Fruit fly (Drosophila melanogaster) whole organism, wandering third instar larva: ENCODE results near the gene CG8915.

Experiments used
- Abd-B ChIP-seq: fragments of >200 bp; optimal IDR thresholded peaks from 2 replicates; lab custom pipeline; 2017; ENCODE audit warnings: missing biosample characterization, missing genetic modification characterization
- CG32264 ChIP-seq: fragments of 200-800 bp; sonication (Bioruptor generic); optimal IDR thresholded peaks from 2 replicates; lab custom pipeline; 2016; ENCODE audit warnings: missing biosample characterization, missing genetic modification characterization
- CG9705 ChIP-seq: fragments of 200-800 bp; sonication (Bioruptor generic); optimal IDR thresholded peaks from 2 replicates; lab custom pipeline; 2018; ENCODE audit warnings: missing biosample characterization, mild to moderate bottlenecking, missing genetic modification characterization
- Dfd ChIP-seq: fragments of >200 bp; optimal IDR thresholded peaks from 2 replicates; lab custom pipeline; 2017; ENCODE audit warnings: missing biosample characterization, missing genetic modification characterization
- Dif ChIP-seq: fragments of 200-275, 200-300 bp; sonication (Bioruptor generic); optimal IDR thresholded peaks from 2 replicates; lab custom pipeline; 2018; ENCODE audit warnings: missing biosample characterization, missing genetic modification characterization; ENCODE audit not compliant: partially characterized antibody
- Hr78 ChIP-seq: fragments of >200 bp; optimal IDR thresholded peaks from 2 replicates; lab custom pipeline; 2017; ENCODE audit warnings: missing biosample characterization, missing genetic modification characterization
- OdsH ChIP-seq: fragments of 200-800 bp; sonication (Bioruptor generic); optimal IDR thresholded peaks from 2 replicates; lab custom pipeline; 2016; ENCODE audit warnings: missing biosample characterization, mild to moderate bottlenecking, missing genetic modification characterization
- Rel ChIP-seq, 2 experiments: fragments of 200-800 bp; sonication (Bioruptor generic) in 1 of 2; optimal IDR thresholded peaks; 2 replicates in 1 of 2; 3 replicates in 1 of 2; lab custom pipeline; 2016 to 2019; ENCODE audit warnings: mild to moderate bottlenecking in 2 of 2, missing biosample characterization in 2 of 2, missing genetic modification characterization in 2 of 2, moderate library complexity in 1 of 2
- Sp1 ChIP-seq: fragments of 200-800 bp; sonication (Bioruptor generic); optimal IDR thresholded peaks from 3 replicates; lab custom pipeline; 2019; ENCODE audit warnings: missing biosample characterization, mild to moderate bottlenecking, missing genetic modification characterization, moderate library complexity
- br ChIP-seq: fragments of 200-800 bp; sonication (Bioruptor generic); optimal IDR thresholded peaks from 2 replicates; lab custom pipeline; 2016; ENCODE audit warnings: missing biosample characterization, missing genetic modification characterization
- dmrt93B ChIP-seq: fragments of 200-800 bp; sonication (Bioruptor generic); optimal IDR thresholded peaks from 2 replicates; lab custom pipeline; 2018; ENCODE audit warnings: missing biosample characterization, mild to moderate bottlenecking, missing genetic modification characterization
- dsf ChIP-seq: sonication (Bioruptor generic); optimal IDR thresholded peaks from 2 replicates; lab custom pipeline; 2016; ENCODE audit warnings: missing biosample characterization, missing genetic modification characterization, borderline replicate concordance
- ey ChIP-seq: fragments of 200-800 bp; sonication (Bioruptor generic); optimal IDR thresholded peaks from 2 replicates; lab custom pipeline; 2016; ENCODE audit warnings: missing biosample characterization, missing genetic modification characterization
- fru ChIP-seq: fragments of 200-800 bp; sonication (Bioruptor generic); optimal IDR thresholded peaks from 3 replicates; lab custom pipeline; 2016; ENCODE audit warnings: missing biosample characterization, mild to moderate bottlenecking, missing genetic modification characterization
- lola ChIP-seq: fragments of >200 bp; optimal IDR thresholded peaks from 2 replicates; lab custom pipeline; 2017; ENCODE audit warnings: missing biosample characterization, missing genetic modification characterization
- pan ChIP-seq: fragments of >200 bp; optimal IDR thresholded peaks from 2 replicates; lab custom pipeline; 2017
- rgr ChIP-seq: fragments of 200-800 bp; sonication (Bioruptor generic); optimal IDR thresholded peaks from 3 replicates; lab custom pipeline; 2016; ENCODE audit warnings: missing biosample characterization, mild to moderate bottlenecking, missing genetic modification characterization
- sage ChIP-seq: fragments of 200-800 bp; sonication (Bioruptor generic); optimal IDR thresholded peaks from 2 replicates; lab custom pipeline; 2016; ENCODE audit warnings: missing biosample characterization, mild to moderate bottlenecking, missing genetic modification characterization
- sv ChIP-seq: fragments of 200-800 bp; sonication (Bioruptor generic); optimal IDR thresholded peaks from 3 replicates; lab custom pipeline; 2016; ENCODE audit warnings: missing biosample characterization, missing genetic modification characterization
- tai ChIP-seq: sonication (Bioruptor generic); optimal IDR thresholded peaks from 2 replicates; lab custom pipeline; 2016; ENCODE audit warnings: missing biosample characterization, missing genetic modification characterization
- usp ChIP-seq: fragments of >200 bp; optimal IDR thresholded peaks from 2 replicates; lab custom pipeline; 2017; ENCODE audit warnings: missing biosample characterization, missing genetic modification characterization
- woc ChIP-seq: sonication (Bioruptor generic); optimal IDR thresholded peaks from 2 replicates; lab custom pipeline; 2016; ENCODE audit warnings: missing biosample characterization, mild to moderate bottlenecking, missing genetic modification characterization

The CG8915 gene

DNA sequence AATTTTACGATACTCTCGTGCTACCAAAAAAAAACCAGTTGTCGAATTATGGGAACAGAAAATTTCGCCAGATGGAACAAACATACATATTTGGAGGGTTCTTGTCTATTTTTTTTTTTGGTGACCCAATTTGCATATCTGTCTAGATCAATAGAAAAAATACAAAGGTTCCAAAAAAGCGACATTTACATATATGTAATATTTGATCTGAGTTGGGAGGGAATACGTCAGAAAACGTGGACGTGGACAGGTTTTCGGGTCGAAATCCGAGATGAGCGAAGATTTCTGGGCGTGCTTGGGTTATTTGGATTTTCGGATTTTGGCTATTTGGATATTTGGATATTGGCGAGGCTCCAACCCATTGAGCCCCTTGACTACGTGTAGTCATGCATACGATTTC is 39.8 kb downstream of the CG8915 start:
- TF ChIP-seq dsf (GFP tag; lab: Kevin White, UChicago) = no peak
- no peak for TF ChIP-seq Dfd (GFP tag; lab: Kevin White, UChicago)
- no peak for TF ChIP-seq Dif (GFP tag; lab: Kevin White, UChicago)
- TF ChIP-seq br = no peak
- no peak for TF ChIP-seq tai (GFP tag; lab: Kevin White, UChicago)
- TF ChIP-seq fru = no peak
- no peak for TF ChIP-seq CG9705
- TF ChIP-seq OdsH (GFP tag; lab: Kevin White, UChicago) = no peak
- TF ChIP-seq Hr78 = no peak
- no peak for TF ChIP-seq ey (GFP tag; lab: Kevin White, UChicago)
- no peak for TF ChIP-seq rgr (GFP tag; lab: Kevin White, UChicago)
- TF ChIP-seq Sp1 (GFP tag; lab: Kevin White, UChicago) = no peak
- no peak for TF ChIP-seq woc (GFP tag; lab: Kevin White, UChicago)
- TF ChIP-seq sv (GFP tag; lab: Kevin White, UChicago) = no peak
- no peak for TF ChIP-seq Abd-B (GFP tag; lab: Kevin White, UChicago)
- no peak for TF ChIP-seq lola (GFP tag; lab: Kevin White, UChicago)
- TF ChIP-seq sage (GFP tag; lab: Kevin White, UChicago) = no peak
- no peak for TF ChIP-seq CG32264 (GFP tag; lab: Kevin White, UChicago)
- no peak for TF ChIP-seq Rel (GFP tag; optimal IDR thresholded peaks at IDR 0.05; lab: Kevin White, UChicago)
- no peak for TF ChIP-seq Rel (tag; optimal IDR thresholded peaks at IDR 0.05; lab: Kevin White, UChicago)
- no peak for TF ChIP-seq usp (GFP tag; lab: Kevin White, UChicago)
- TF ChIP-seq, all 38 proteins: peak for 0

DNA sequence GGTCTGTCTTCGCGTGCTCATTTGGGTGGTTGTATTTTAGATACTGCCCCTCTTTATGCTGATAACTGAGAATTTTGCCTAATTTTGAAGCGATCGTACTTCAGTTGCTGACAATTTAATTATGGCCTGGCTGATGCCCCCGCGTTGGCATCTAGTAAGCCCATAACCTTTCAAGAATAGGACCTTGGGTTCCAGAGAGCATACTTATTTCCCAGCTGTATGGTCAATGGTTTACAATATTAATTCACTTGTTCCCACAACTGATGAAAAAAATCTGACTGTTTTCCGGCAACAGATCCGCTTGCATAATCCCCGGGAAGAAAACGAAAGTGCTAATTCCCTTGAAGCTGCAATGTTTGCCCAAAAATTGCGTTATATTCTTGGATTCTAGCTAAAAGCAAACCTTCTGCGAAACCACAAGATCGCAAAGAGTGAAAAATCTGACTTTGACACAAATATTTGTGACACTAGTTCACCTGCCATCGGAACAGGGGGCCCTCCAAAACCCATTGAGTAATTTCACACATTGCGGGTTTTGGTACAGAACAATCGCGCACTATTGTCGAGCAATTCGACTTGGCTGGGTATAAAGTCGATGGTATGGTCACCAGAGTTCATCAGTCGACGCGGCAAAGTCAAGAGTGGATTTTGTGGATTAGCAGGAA is 42.2 kb downstream of the CG8915 start, which contains the start of the genes TTLL1A and CG5070:
TTLL1A (minus strand) TSS at position 101 of the 665 bp plus-strand sequence.
CG5070 (plus strand) TSS at position 615 of the 665 bp plus-strand sequence.
- TF ChIP-seq usp (GFP tag; lab: Kevin White, UChicago) (no peak), Dif (GFP tag; lab: Kevin White, UChicago) (no peak), dmrt93B (no peak), sv (GFP tag; lab: Kevin White, UChicago) (no peak), CG32264 (GFP tag; lab: Kevin White, UChicago) (no peak), Dfd (GFP tag; lab: Kevin White, UChicago) (no peak), pan (lab: Kevin White, UChicago) (no peak)
